Fruit fly (Drosophila melanogaster) whole organism, wandering third instar larva: ENCODE results near the gene gdl-ORF39.

Source experiments
- Dfd ChIP-seq: fragments of >200 bp; optimal IDR thresholded peaks from 2 replicates; lab custom pipeline; 2017; ENCODE audit warnings: missing biosample characterization, missing genetic modification characterization
- OdsH ChIP-seq: fragments of 200-800 bp; sonication (Bioruptor generic); optimal IDR thresholded peaks from 2 replicates; lab custom pipeline; 2016; ENCODE audit warnings: missing biosample characterization, mild to moderate bottlenecking, missing genetic modification characterization
- br ChIP-seq: fragments of 200-800 bp; sonication (Bioruptor generic); optimal IDR thresholded peaks from 2 replicates; lab custom pipeline; 2016; ENCODE audit warnings: missing biosample characterization, missing genetic modification characterization
- dl ChIP-seq, 2 experiments: fragments of 175-275, 200-275 bp in 1 of 2; fragments of 200-275 bp in 1 of 2; sonication (Bioruptor generic); optimal IDR thresholded peaks; lab custom pipeline; 2018; ENCODE audit warnings: mild to moderate bottlenecking in 2 of 2, missing biosample characterization in 2 of 2, missing genetic modification characterization in 2 of 2, moderate library complexity in 2 of 2; ENCODE audit not compliant: partially characterized antibody in 2 of 2, insufficient read depth in 1 of 2
- psq ChIP-seq: fragments of 200-800 bp; sonication (Bioruptor generic); optimal IDR thresholded peaks from 3 replicates; lab custom pipeline; 2017; ENCODE audit warnings: missing biosample characterization, mild to moderate bottlenecking, missing genetic modification characterization, moderate library complexity
- rgr ChIP-seq: fragments of 200-800 bp; sonication (Bioruptor generic); optimal IDR thresholded peaks from 3 replicates; lab custom pipeline; 2016; ENCODE audit warnings: missing biosample characterization, mild to moderate bottlenecking, missing genetic modification characterization

- TF ChIP-seq Dfd (GFP tag; lab: Kevin White, UChicago) (no peak), br (no peak), rgr (GFP tag; lab: Kevin White, UChicago) (no peak), OdsH (GFP tag; lab: Kevin White, UChicago) (no peak), dl (GFP tag; optimal IDR thresholded peaks at IDR 0.05; lab: Kevin White, UChicago; ENCODE audit: insufficient read depth in 1 of 2, partially characterized antibody in 2 of 2) (no peak), psq (GFP tag; lab: Kevin White, UChicago) (no peak)
Measured at dm6 chr3L:15516956-15517355, 7.7 kb downstream of the gdl-ORF39 start, which contains the start of gene CG13454.
